Worm (Caenorhabditis elegans): Measurements from ENCODE around the gene nspc-16.

nspc-16 gene

ce11 chrX:14535913-14536312 is 12.5 kb downstream of the nspc-16 start:
- TF ChIP-seq peb-1 (tag; optimal IDR thresholded peaks at IDR 0.05): no peak
- no peak for TF ChIP-seq nhr-6 (tag; optimal IDR thresholded peaks at IDR 0.05)
- TF ChIP-seq nhr-11 (tag; optimal IDR thresholded peaks at IDR 0.05): no peak
- TF ChIP-seq R02D3.7 (tag; optimal IDR thresholded peaks at IDR 0.05): no peak
- no peak for TF ChIP-seq unc-55 (GFP tag; optimal IDR thresholded peaks at IDR 0.05)
- no peak for TF ChIP-seq lin-13 (GFP tag; optimal IDR thresholded peaks at IDR 0.05)
- no peak for TF ChIP-seq lsy-2 (tag; optimal IDR thresholded peaks at IDR 0.05)
- TF ChIP-seq fos-1 (tag; optimal IDR thresholded peaks at IDR 0.05): no peak
- no peak for TF ChIP-seq zag-1 (tag; optimal IDR thresholded peaks at IDR 0.05)
- TF ChIP-seq egl-27 (tag; optimal IDR thresholded peaks at IDR 0.05): no peak
- TF ChIP-seq elt-3 (tag; optimal IDR thresholded peaks at IDR 0.05): no peak
- TF ChIP-seq nhr-21 (tag; optimal IDR thresholded peaks at IDR 0.05): no peak
- no peak for TF ChIP-seq ztf-11 (tag; optimal IDR thresholded peaks at IDR 0.05)
- no peak for TF ChIP-seq nhr-237 (tag; optimal IDR thresholded peaks at IDR 0.05)
- no peak for TF ChIP-seq crh-2 (tag; optimal IDR thresholded peaks at IDR 0.05)
- no peak for TF ChIP-seq elt-1 (tag; optimal IDR thresholded peaks at IDR 0.05)

ce11 chrX:14537625-14538024 is 14.2 kb downstream of the nspc-16 start:
- TF ChIP-seq fos-1 (tag; optimal IDR thresholded peaks at IDR 0.05) (peak; percentile 29), ceh-82 (tag; optimal IDR thresholded peaks at IDR 0.05) (no peak)

- TF ChIP-seq sma-9 (GFP tag; optimal IDR thresholded peaks at IDR 0.05): peak; percentile 5
- no peak for TF ChIP-seq sma-9 (tag; optimal IDR thresholded peaks at IDR 0.05)
- peak; percentile 51 for TF ChIP-seq fos-1 (tag; optimal IDR thresholded peaks at IDR 0.05)
- TF ChIP-seq gmeb-1 (tag; optimal IDR thresholded peaks at IDR 0.05): peak; percentile 31
- TF ChIP-seq nhr-10 (tag; optimal IDR thresholded peaks at IDR 0.05): no peak
These were observed 16.1 kb downstream of the nspc-16 start for ce11 chrX:14539468-14539867.

- TF ChIP-seq nhr-10 (tag; optimal IDR thresholded peaks at IDR 0.05) (no peak), nhr-6 (tag; optimal IDR thresholded peaks at IDR 0.05) (no peak), zag-1 (tag; optimal IDR thresholded peaks at IDR 0.05) (no peak), mab-5 (tag; optimal IDR thresholded peaks at IDR 0.05) (no peak), elt-3 (tag; optimal IDR thresholded peaks at IDR 0.05) (no peak), nhr-129 (tag; optimal IDR thresholded peaks at IDR 0.05) (no peak), crh-2 (tag; optimal IDR thresholded peaks at IDR 0.05) (no peak), gmeb-1 (tag; optimal IDR thresholded peaks at IDR 0.05) (no peak), aly-2 (tag; optimal IDR thresholded peaks at IDR 0.05) (no peak), egl-27 (tag; optimal IDR thresholded peaks at IDR 0.05) (no peak), skn-1 (tag; optimal IDR thresholded peaks at IDR 0.05) (no peak), lin-39 (tag; optimal IDR thresholded peaks at IDR 0.05) (no peak), ztf-11 (tag; optimal IDR thresholded peaks at IDR 0.05) (no peak), unc-55 (GFP tag; optimal IDR thresholded peaks at IDR 0.05) (no peak)
These were observed 18.6 kb downstream of the nspc-16 start, which contains the start of gene fbxa-81 for ce11 chrX:14541992-14542391. Gene fbxa-81 (minus strand): TSS chrX:14542092.

- TF ChIP-seq aly-2 (tag; optimal IDR thresholded peaks at IDR 0.05): no peak
- TF ChIP-seq nhr-77 (tag; optimal IDR thresholded peaks at IDR 0.05): no peak
- no peak for TF ChIP-seq lsy-2 (tag; optimal IDR thresholded peaks at IDR 0.05)
- no peak for TF ChIP-seq nhr-12 (tag; optimal IDR thresholded peaks at IDR 0.05)
- no peak for TF ChIP-seq ztf-4 (tag; optimal IDR thresholded peaks at IDR 0.05)
- TF ChIP-seq mbf-1 (tag; optimal IDR thresholded peaks at IDR 0.05): no peak
- TF ChIP-seq ceh-16 (tag; optimal IDR thresholded peaks at IDR 0.05): no peak
- TF ChIP-seq skn-1 (tag; optimal IDR thresholded peaks at IDR 0.05): no peak
- no peak for TF ChIP-seq nhr-23 (tag; optimal IDR thresholded peaks at IDR 0.05)
- no peak for TF ChIP-seq snpc-4 (tag; optimal IDR thresholded peaks at IDR 0.05)
- no peak for TF ChIP-seq R02D3.7 (tag; optimal IDR thresholded peaks at IDR 0.05)
- TF ChIP-seq nhr-6 (tag; optimal IDR thresholded peaks at IDR 0.05): no peak
- no peak for TF ChIP-seq sem-4 (tag; optimal IDR thresholded peaks at IDR 0.05)
- no peak for TF ChIP-seq fos-1 (tag; optimal IDR thresholded peaks at IDR 0.05)
- no peak for TF ChIP-seq alr-1 (tag; optimal IDR thresholded peaks at IDR 0.05)
- no peak for TF ChIP-seq egl-27 (tag; optimal IDR thresholded peaks at IDR 0.05)
- TF ChIP-seq unc-62 (GFP tag; optimal IDR thresholded peaks at IDR 0.05): no peak
- no peak for TF ChIP-seq lin-13 (GFP tag; optimal IDR thresholded peaks at IDR 0.05)
- TF ChIP-seq Y55F3AM.14 (GFP tag; optimal IDR thresholded peaks at IDR 0.05): no peak
- no peak for TF ChIP-seq F13H6.1 (tag; optimal IDR thresholded peaks at IDR 0.05)
These were observed 19.8 kb downstream of the nspc-16 start, which contains the start of gene T24C2.3 for ce11 chrX:14543224-14543623. Gene T24C2.3 (plus strand): TSS chrX:14543524.
